Worm (Caenorhabditis elegans): ENCODE data around the gene F01F1.3.
A peak's percentile ranks its signal among the peaks of the same experiment; 100 is the strongest.

F01F1.3 gene

ce11 chrIII:5886893-5887292 is 15.2 kb downstream of the F01F1.3 start, which contains the start of gene C28H8.7:
C28H8.7 (minus strand) TSS chrIII:5886993.
- TF ChIP-seq nhr-11 (tag; optimal IDR thresholded peaks at IDR 0.05) (no peak), zag-1 (tag; optimal IDR thresholded peaks at IDR 0.05) (no peak), R02D3.7 (tag; optimal IDR thresholded peaks at IDR 0.05) (no peak), ztf-11 (tag; optimal IDR thresholded peaks at IDR 0.05) (no peak), snpc-4 (tag; optimal IDR thresholded peaks at IDR 0.05) (no peak), elt-3 (tag; optimal IDR thresholded peaks at IDR 0.05) (no peak), ceh-28 (tag; optimal IDR thresholded peaks at IDR 0.05) (no peak), pqm-1 (tag; optimal IDR thresholded peaks at IDR 0.05) (no peak)

ce11 chrIII:5888675-5889074 is 16.9 kb downstream of the F01F1.3 start, which contains the start of gene C28H8.8:
C28H8.8 (minus strand) TSS chrIII:5888775.
- TF ChIP-seq ceh-9 (tag; optimal IDR thresholded peaks at IDR 0.05) (no peak), ceh-28 (tag; optimal IDR thresholded peaks at IDR 0.05) (no peak), lin-39 (tag; optimal IDR thresholded peaks at IDR 0.05) (no peak), ZK546.5 (tag; optimal IDR thresholded peaks at IDR 0.05) (no peak), hmg-11 (tag; optimal IDR thresholded peaks at IDR 0.05) (no peak), jun-1 (tag; optimal IDR thresholded peaks at IDR 0.05) (no peak), nhr-237 (tag; optimal IDR thresholded peaks at IDR 0.05) (no peak), lsy-12 (tag; optimal IDR thresholded peaks at IDR 0.05) (no peak)

ce11 chrIII:5892909-5893308 is 21.2 kb downstream of the F01F1.3 start:
- peak; percentile 59 for TF ChIP-seq pha-4 (tag; optimal IDR thresholded peaks at IDR 0.05)
- no peak for TF ChIP-seq nhr-25 (tag; optimal IDR thresholded peaks at IDR 0.05)

ce11 chrIII:5895913-5896312 is 24.2 kb downstream of the F01F1.3 start, which contains the start of gene pxl-1:
pxl-1 (minus strand) TSS chrIII:5896013.
- TF ChIP-seq eor-1 (tag; optimal IDR thresholded peaks at IDR 0.05) (no peak), jun-1 (tag; optimal IDR thresholded peaks at IDR 0.05) (no peak), nhr-76 (tag; optimal IDR thresholded peaks at IDR 0.05) (no peak), unc-62 (GFP tag; optimal IDR thresholded peaks at IDR 0.05) (no peak)

ce11 chrIII:5897468-5897867 is 25.7 kb downstream of the F01F1.3 start:
- TF ChIP-seq nfya-1 (tag; optimal IDR thresholded peaks at IDR 0.05; ENCODE audit: insufficient read depth) (peak; percentile 1), zag-1 (tag; optimal IDR thresholded peaks at IDR 0.05) (no peak), ceh-16 (tag; optimal IDR thresholded peaks at IDR 0.05) (no peak), nhr-43 (tag; optimal IDR thresholded peaks at IDR 0.05; ENCODE audit: poor library complexity, severe bottlenecking) (no peak), egl-5 (tag; optimal IDR thresholded peaks at IDR 0.05) (no peak)

- no peak for TF ChIP-seq nhr-237 (tag; optimal IDR thresholded peaks at IDR 0.05)
- TF ChIP-seq mml-1 (tag; optimal IDR thresholded peaks at IDR 0.05) = no peak
- no peak for TF ChIP-seq lin-39 (tag; optimal IDR thresholded peaks at IDR 0.05)
- no peak for TF ChIP-seq nhr-28 (tag; optimal IDR thresholded peaks at IDR 0.05)
- no peak for TF ChIP-seq jun-1 (tag; optimal IDR thresholded peaks at IDR 0.05)
- no peak for TF ChIP-seq elt-3 (tag; optimal IDR thresholded peaks at IDR 0.05)
- no peak for TF ChIP-seq ZK546.5 (tag; optimal IDR thresholded peaks at IDR 0.05)
- TF ChIP-seq mdl-1 (tag; optimal IDR thresholded peaks at IDR 0.05) = no peak
- TF ChIP-seq nhr-11 (tag; optimal IDR thresholded peaks at IDR 0.05) = no peak
- TF ChIP-seq snpc-4 (tag; optimal IDR thresholded peaks at IDR 0.05) = no peak
- no peak for TF ChIP-seq tbx-2 (tag; optimal IDR thresholded peaks at IDR 0.05)
- no peak for TF ChIP-seq fkh-10 (GFP tag; optimal IDR thresholded peaks at IDR 0.05)
- TF ChIP-seq nhr-77 (tag; optimal IDR thresholded peaks at IDR 0.05) = no peak
- no peak for TF ChIP-seq zag-1 (tag; optimal IDR thresholded peaks at IDR 0.05)
- TF ChIP-seq ztf-11 (tag; optimal IDR thresholded peaks at IDR 0.05) = no peak
- TF ChIP-seq nfya-1 (tag; optimal IDR thresholded peaks at IDR 0.05; ENCODE audit: insufficient read depth) = no peak
- TF ChIP-seq nhr-43 (tag; optimal IDR thresholded peaks at IDR 0.05; ENCODE audit: poor library complexity, severe bottlenecking) = no peak
Observed at ce11 chrIII:5898631-5899030, 26.9 kb downstream of the F01F1.3 start.

ce11 chrIII:5900709-5901108 is 29.0 kb downstream of the F01F1.3 start:
- TF ChIP-seq fkh-2 (tag; optimal IDR thresholded peaks at IDR 0.05) (no peak), elt-2 (tag; optimal IDR thresholded peaks at IDR 0.05) (peak; percentile 26), nhr-25 (tag; optimal IDR thresholded peaks at IDR 0.05) (no peak), hmg-11 (tag; optimal IDR thresholded peaks at IDR 0.05) (peak; percentile 4), R02D3.7 (tag; optimal IDR thresholded peaks at IDR 0.05) (no peak), jun-1 (tag; optimal IDR thresholded peaks at IDR 0.05) (no peak), fos-1 (tag; optimal IDR thresholded peaks at IDR 0.05) (no peak), nhr-67 (tag; optimal IDR thresholded peaks at IDR 0.05) (no peak), nhr-12 (tag; optimal IDR thresholded peaks at IDR 0.05) (no peak), pha-4 (tag; optimal IDR thresholded peaks at IDR 0.05) (peak; percentile 50), aly-2 (tag; optimal IDR thresholded peaks at IDR 0.05) (no peak), pqm-1 (tag; optimal IDR thresholded peaks at IDR 0.05) (peak; percentile 23)

Data from whole organism, L3 larva.